Fruit fly (Drosophila melanogaster) whole organism, embryonic: Measurements from ENCODE around the gene sqh.

Experiments
- ATbp ChIP-seq: fragments of 200-800 bp; sonication (Bioruptor generic); optimal IDR thresholded peaks from 2 replicates; lab custom pipeline; 2017; ENCODE audit warnings: missing biosample characterization, mild to moderate bottlenecking, missing genetic modification characterization, missing genetic modification reagents
- Abd-B ChIP-seq: fragments of 200-800 bp; sonication (Bioruptor generic); optimal IDR thresholded peaks from 2 replicates; lab custom pipeline; 2018; ENCODE audit warnings: missing biosample characterization, mild to moderate bottlenecking, missing genetic modification characterization, moderate library complexity
- Asciz ChIP-seq: fragments of 200-800 bp; sonication (Bioruptor generic); optimal IDR thresholded peaks from 2 replicates; lab custom pipeline; 2017; ENCODE audit warnings: missing biosample characterization, mild to moderate bottlenecking, missing genetic modification characterization, missing genetic modification reagents
- Atf3 ChIP-seq: fragments of 200-800 bp; sonication (Bioruptor generic); optimal IDR thresholded peaks from 3 replicates; lab custom pipeline; 2016; ENCODE audit warnings: missing biosample characterization, missing genetic modification characterization
- BEAF-32 ChIP-seq: fragments of 200-800 bp; sonication (Bioruptor generic); optimal IDR thresholded peaks from 3 replicates; lab custom pipeline; 2017; ENCODE audit warnings: missing biosample characterization, missing genetic modification characterization, mild to moderate bottlenecking, moderate library complexity, missing genetic modification reagents
- CG10209 ChIP-seq: fragments of 200-800 bp; sonication (Bioruptor generic); optimal IDR thresholded peaks from 3 replicates; lab custom pipeline; 2017; ENCODE audit warnings: missing biosample characterization, mild to moderate bottlenecking, missing genetic modification characterization, missing genetic modification reagents
- CG10543 ChIP-seq: fragments of 200-800 bp; sonication (Bioruptor generic); optimal IDR thresholded peaks from 3 replicates; lab custom pipeline; 2017; ENCODE audit warnings: missing biosample characterization, mild to moderate bottlenecking, missing genetic modification characterization, moderate library complexity
- CG10565 ChIP-seq: fragments of 200-800 bp; sonication (Bioruptor generic); optimal IDR thresholded peaks from 3 replicates; lab custom pipeline; 2016; ENCODE audit warnings: missing biosample characterization, mild to moderate bottlenecking, missing genetic modification characterization
- CG10979 ChIP-seq: fragments of 200-800 bp; sonication (Bioruptor generic); optimal IDR thresholded peaks from 2 replicates; lab custom pipeline; 2018; ENCODE audit warnings: missing biosample characterization, mild to moderate bottlenecking, missing genetic modification characterization, moderate library complexity
- CG12942 ChIP-seq: fragments of 200-800 bp; sonication (Bioruptor generic); optimal IDR thresholded peaks from 3 replicates; lab custom pipeline; 2016; ENCODE audit warnings: missing biosample characterization, missing genetic modification characterization
- CG13287 ChIP-seq: fragments of 200-800 bp; sonication (Bioruptor generic); IDR thresholded peaks from 2 replicates; pipeline ENCODE4 v1.3.6; 2022; ENCODE audit warnings: missing biosample characterization, missing genetic modification characterization; ENCODE audit not compliant: partially characterized antibody
- CG15479 ChIP-seq: fragments of 200-800 bp; sonication (Bioruptor generic); optimal IDR thresholded peaks from 3 replicates; lab custom pipeline; 2019; ENCODE audit warnings: missing biosample characterization, mild to moderate bottlenecking, missing genetic modification characterization, moderate library complexity
- CG15601 ChIP-seq: fragments of 200-800 bp; sonication (Bioruptor generic); optimal IDR thresholded peaks from 3 replicates; lab custom pipeline; 2019; ENCODE audit warnings: missing biosample characterization, mild to moderate bottlenecking, missing genetic modification characterization, moderate library complexity
- CG17328 ChIP-seq: fragments of 200-800 bp; sonication (Bioruptor generic); IDR thresholded peaks from 2 replicates; pipeline ENCODE4 v1.3.6; 2022; ENCODE audit warnings: missing biosample characterization, missing genetic modification characterization
- CG18619 ChIP-seq: fragments of 200-800 bp; sonication (Bioruptor generic); optimal IDR thresholded peaks from 3 replicates; lab custom pipeline; 2017; ENCODE audit warnings: missing biosample characterization, mild to moderate bottlenecking, missing genetic modification characterization
- CG3407 ChIP-seq: fragments of 200-800 bp; sonication (Bioruptor generic); optimal IDR thresholded peaks from 2 replicates; lab custom pipeline; 2018; ENCODE audit warnings: missing biosample characterization, mild to moderate bottlenecking, missing genetic modification characterization
- CG34422 ChIP-seq: fragments of 200-800 bp; sonication (Bioruptor generic); IDR thresholded peaks from 3 replicates; pipeline ENCODE4 v1.3.6; 2022; ENCODE audit warnings: missing biosample characterization, missing genetic modification characterization
- CG5245 ChIP-seq: fragments of 200-800 bp; sonication (Bioruptor generic); optimal IDR thresholded peaks from 3 replicates; lab custom pipeline; 2016; ENCODE audit warnings: missing biosample characterization, missing genetic modification characterization
- CG6272 ChIP-seq: fragments of 200-800 bp; sonication (Bioruptor generic); IDR thresholded peaks from 2 replicates; pipeline ENCODE4 v1.3.6; 2022; ENCODE audit warnings: missing biosample characterization, missing genetic modification characterization
- CG6654 ChIP-seq: fragments of 200-800 bp; sonication (Bioruptor generic); optimal IDR thresholded peaks from 2 replicates; lab custom pipeline; 2017; ENCODE audit warnings: missing biosample characterization, mild to moderate bottlenecking, missing genetic modification characterization
- CG7556 ChIP-seq: fragments of 200-800 bp; sonication (Bioruptor generic); optimal IDR thresholded peaks from 2 replicates; lab custom pipeline; 2017; ENCODE audit warnings: missing biosample characterization, mild to moderate bottlenecking, missing genetic modification characterization
- CG7745 ChIP-seq: fragments of 200-800 bp; sonication (Bioruptor generic); optimal IDR thresholded peaks from 2 replicates; lab custom pipeline; 2018; ENCODE audit warnings: missing biosample characterization, mild to moderate bottlenecking, missing genetic modification characterization, moderate library complexity
- CG7963 ChIP-seq: fragments of 200-800 bp; sonication (Bioruptor generic); IDR thresholded peaks from 3 replicates; pipeline ENCODE4 v1.3.6; 2022; ENCODE audit warnings: missing biosample characterization, missing genetic modification characterization; ENCODE audit not compliant: partially characterized antibody
- CG9437 ChIP-seq: fragments of 200-800 bp; sonication (Bioruptor generic); optimal IDR thresholded peaks from 2 replicates; lab custom pipeline; 2018; ENCODE audit warnings: missing biosample characterization, mild to moderate bottlenecking, missing genetic modification characterization
- CG9797 ChIP-seq: fragments of 200-800 bp; sonication (Bioruptor generic); optimal IDR thresholded peaks from 3 replicates; lab custom pipeline; 2018; ENCODE audit warnings: missing biosample characterization, mild to moderate bottlenecking, missing genetic modification characterization
- Dp ChIP-seq: fragments of 200-800 bp; sonication (Bioruptor generic); optimal IDR thresholded peaks from 2 replicates; lab custom pipeline; 2018; ENCODE audit warnings: missing biosample characterization, mild to moderate bottlenecking, missing genetic modification characterization, moderate library complexity
- H15 ChIP-seq: fragments of 200-800 bp; sonication (Bioruptor generic); IDR thresholded peaks from 3 replicates; pipeline ENCODE4 v1.3.6; 2022; ENCODE audit warnings: missing biosample characterization, missing genetic modification characterization
- Hand ChIP-seq: fragments of 200-800 bp; sonication (Bioruptor generic); optimal IDR thresholded peaks from 2 replicates; lab custom pipeline; 2017; ENCODE audit warnings: mild to moderate bottlenecking, missing biosample characterization, missing genetic modification reagents, missing genetic modification characterization
- Oli ChIP-seq: fragments of 200-800 bp; sonication (Bioruptor generic); optimal IDR thresholded peaks from 2 replicates; lab custom pipeline; 2018; ENCODE audit warnings: missing biosample characterization, mild to moderate bottlenecking, missing genetic modification characterization, moderate library complexity
- Sry-δ ChIP-seq: fragments of 200-800 bp; sonication (Bioruptor generic); optimal IDR thresholded peaks from 2 replicates; lab custom pipeline; 2016; ENCODE audit warnings: missing biosample characterization, missing genetic modification characterization
- Usf ChIP-seq: fragments of 200-800 bp; sonication (Bioruptor generic); optimal IDR thresholded peaks from 2 replicates; lab custom pipeline; 2017; ENCODE audit warnings: missing genotype, missing biosample characterization, missing genetic modification characterization
- ab ChIP-seq: fragments of 200-800 bp; sonication (Bioruptor generic); optimal IDR thresholded peaks from 2 replicates; lab custom pipeline; 2016; ENCODE audit warnings: missing biosample characterization, missing genetic modification characterization
- bab2 ChIP-seq: fragments of 200-800 bp; sonication (Bioruptor generic); optimal IDR thresholded peaks from 2 replicates; lab custom pipeline; 2016; ENCODE audit warnings: missing biosample characterization, missing genetic modification characterization
- caup ChIP-seq: fragments of 200-800 bp; sonication (Bioruptor generic); optimal IDR thresholded peaks from 3 replicates; lab custom pipeline; 2017; ENCODE audit warnings: missing biosample characterization, mild to moderate bottlenecking, missing genetic modification characterization, moderate library complexity; ENCODE audit not compliant: severe bottlenecking
- emc ChIP-seq: fragments of 200-800 bp; sonication (Bioruptor generic); optimal IDR thresholded peaks from 2 replicates; lab custom pipeline; 2016; ENCODE audit warnings: missing biosample characterization, missing genetic modification characterization
- fd3F ChIP-seq: fragments of 200-800 bp; sonication (Bioruptor generic); optimal IDR thresholded peaks from 2 replicates; lab custom pipeline; 2018; ENCODE audit warnings: missing biosample characterization, mild to moderate bottlenecking, missing genetic modification characterization, moderate library complexity
- h ChIP-seq: fragments of >200 bp; optimal IDR thresholded peaks from 2 replicates; lab custom pipeline; 2017
- inv ChIP-seq: fragments of 200-800 bp; sonication (Bioruptor generic); IDR thresholded peaks from 2 replicates; pipeline ENCODE4 v1.3.6; 2022; ENCODE audit warnings: missing biosample characterization, missing genetic modification characterization; ENCODE audit not compliant: partially characterized antibody
- kah ChIP-seq: fragments of 200-800 bp; sonication (Bioruptor generic); optimal IDR thresholded peaks from 2 replicates; lab custom pipeline; 2018; ENCODE audit warnings: missing biosample characterization, mild to moderate bottlenecking, missing genetic modification characterization
- ken ChIP-seq: fragments of 200-800 bp; sonication (Bioruptor generic); IDR thresholded peaks from 3 replicates; pipeline ENCODE4 v1.3.6; 2022; ENCODE audit warnings: missing biosample characterization, missing genetic modification characterization
- lilli ChIP-seq: fragments of 200-800 bp; sonication (Bioruptor generic); optimal IDR thresholded peaks from 3 replicates; lab custom pipeline; 2016; ENCODE audit warnings: missing biosample characterization, missing genetic modification characterization
- peb ChIP-seq: fragments of 200-800 bp; sonication (Bioruptor generic); IDR thresholded peaks from 2 replicates; pipeline ENCODE4 v1.3.6; 2022; ENCODE audit warnings: missing biosample characterization, missing genetic modification characterization
- ranshi ChIP-seq: fragments of 200-800 bp; sonication (Bioruptor generic); IDR thresholded peaks from 2 replicates; pipeline ENCODE4 v1.3.6; 2022; ENCODE audit warnings: missing biosample characterization, missing genetic modification characterization
- scrt ChIP-seq: fragments of 200-800 bp; sonication (Bioruptor generic); optimal IDR thresholded peaks from 2 replicates; lab custom pipeline; 2018; ENCODE audit warnings: missing biosample characterization, mild to moderate bottlenecking, missing genetic modification characterization, moderate library complexity
- sob ChIP-seq: fragments of 200-800 bp; sonication (Bioruptor generic); IDR thresholded peaks from 2 replicates; pipeline ENCODE4 v1.3.6; 2022; ENCODE audit warnings: missing biosample characterization, missing genetic modification characterization
- tna ChIP-seq: fragments of 200-800 bp; sonication (Bioruptor generic); IDR thresholded peaks from 2 replicates; pipeline ENCODE4 v1.3.6; 2022; ENCODE audit warnings: missing biosample characterization, missing genetic modification characterization; ENCODE audit not compliant: partially characterized antibody
- trh ChIP-seq: fragments of 200-800 bp; sonication (Bioruptor generic); optimal IDR thresholded peaks from 2 replicates; lab custom pipeline; 2016; ENCODE audit warnings: missing biosample characterization, missing genetic modification characterization
- wor ChIP-seq: fragments of 200-800 bp; sonication (Bioruptor generic); IDR thresholded peaks from 2 replicates; pipeline ENCODE4 v1.3.6; 2022; ENCODE audit warnings: missing biosample characterization, missing genetic modification characterization
- zfh1 ChIP-seq: fragments of 200-800 bp; sonication (Bioruptor generic); IDR thresholded peaks from 3 replicates; pipeline ENCODE4 v1.3.6; 2022; ENCODE audit warnings: missing biosample characterization, missing genetic modification characterization
- zfh2 ChIP-seq: fragments of 200-800 bp; sonication (Bioruptor generic); optimal IDR thresholded peaks from 2 replicates; lab custom pipeline; 2016; ENCODE audit warnings: missing biosample characterization, missing genetic modification characterization

Gene sqh

dm6 chrX:6255414-6255915, 30.5 kb upstream of the sqh start, which contains the start of the genes Rbcn-3A and Spx (continued):
- TF ChIP-seq CG12942 (GFP tag; lab: Kevin White, UChicago): peak; percentile 3
- peak; percentile 28; the same call in 1 of the 2 replicates for TF ChIP-seq sob (GFP tag; lab: Robert Waterston, UW)
- TF ChIP-seq CG15479: no peak
- TF ChIP-seq Hand (GFP tag; lab: Kevin White, UChicago): no peak
- no peak for TF ChIP-seq kah (GFP tag; lab: Kevin White, UChicago)
- TF ChIP-seq lilli (GFP tag; lab: Kevin White, UChicago): peak; percentile 32
- no peak for TF ChIP-seq wor (GFP tag; lab: Robert Waterston, UW)
- TF ChIP-seq Oli: peak; percentile 15
- TF ChIP-seq Dp (GFP tag; lab: Kevin White, UChicago): peak; percentile 35
- TF ChIP-seq caup: no peak
- TF ChIP-seq BEAF-32 (GFP tag; lab: Kevin White, UChicago): peak; percentile 87
- no peak for TF ChIP-seq Asciz (GFP tag; lab: Kevin White, UChicago)
- TF ChIP-seq CG7745 (tag; lab: Kevin White, UChicago): no peak
- no peak for TF ChIP-seq CG6654 (GFP tag; lab: Kevin White, UChicago)
- no peak for TF ChIP-seq CG10565 (GFP tag; lab: Kevin White, UChicago)
- TF ChIP-seq ranshi (GFP tag; lab: Robert Waterston, UW): no peak
- no peak for TF ChIP-seq H15 (GFP tag; lab: Robert Waterston, UW)
- TF ChIP-seq zfh1 (GFP tag; lab: Robert Waterston, UW): no peak
- no peak for TF ChIP-seq Usf (GFP tag; lab: Kevin White, UChicago)
- peak; percentile 40 for TF ChIP-seq Abd-B (GFP tag; lab: Kevin White, UChicago)
- TF ChIP-seq inv (GFP tag; lab: Robert Waterston, UW): peak; percentile 81
- no peak for TF ChIP-seq CG5245 (GFP tag; lab: Kevin White, UChicago)
- TF ChIP-seq ATbp: no peak
- peak; percentile 29 for TF ChIP-seq CG15601
- peak; percentile 87 for TF ChIP-seq CG13287 (GFP tag; lab: Robert Waterston, UW)
- peak; percentile 70 for TF ChIP-seq tna (GFP tag; lab: Robert Waterston, UW)
- TF ChIP-seq CG18619: peak; percentile 30
- TF ChIP-seq CG9437 (GFP tag; lab: Kevin White, UChicago): no peak
- no peak for TF ChIP-seq bab2
- no peak for TF ChIP-seq zfh2 (GFP tag; lab: Kevin White, UChicago)
- no peak for TF ChIP-seq peb (GFP tag; lab: Robert Waterston, UW)
- TF ChIP-seq trh (GFP tag; lab: Kevin White, UChicago): no peak
- no peak for TF ChIP-seq ab
- no peak for TF ChIP-seq emc (GFP tag; lab: Kevin White, UChicago)
- TF ChIP-seq h (lab: Kevin White, UChicago): no peak
- TF ChIP-seq fd3F: peak; percentile 8
- TF ChIP-seq CG9797 (GFP tag; lab: Kevin White, UChicago): peak; percentile 43
- peak; percentile 1 for TF ChIP-seq CG7556 (GFP tag; lab: Kevin White, UChicago)
- peak; percentile 2 for TF ChIP-seq CG10979 (tag; lab: Kevin White, UChicago)
- peak; percentile 83 for TF ChIP-seq CG7963 (GFP tag; lab: Robert Waterston, UW)
- peak; percentile 29; the same call in 1 of the 2 replicates for TF ChIP-seq CG17328 (GFP tag; lab: Robert Waterston, UW)
- no peak for TF ChIP-seq ken (GFP tag; lab: Robert Waterston, UW)
- TF ChIP-seq CG3407 (GFP tag; lab: Kevin White, UChicago): no peak
- TF ChIP-seq CG10209 (GFP tag; lab: Kevin White, UChicago): no peak
- peak; percentile 35; the same call in 1 of the 3 replicates for TF ChIP-seq CG34422
- TF ChIP-seq CG6272 (GFP tag; lab: Robert Waterston, UW): 0 out of 2 replicates have a peak, but pooled peaks have one; percentile 18
- TF ChIP-seq Atf3 (GFP tag; lab: Kevin White, UChicago): no peak
- peak; percentile 16 for TF ChIP-seq CG10543 (GFP tag; lab: Kevin White, UChicago)
- TF ChIP-seq scrt: no peak
- peak; percentile 81 for TF ChIP-seq Sry-δ (GFP tag; lab: Kevin White, UChicago)
